Fruit fly (Drosophila melanogaster): ENCODE measurements around the gene Sgs3.
A peak's percentile ranks its signal among the peaks of the same experiment; 100 is the strongest.

Sgs3 gene

DNA sequence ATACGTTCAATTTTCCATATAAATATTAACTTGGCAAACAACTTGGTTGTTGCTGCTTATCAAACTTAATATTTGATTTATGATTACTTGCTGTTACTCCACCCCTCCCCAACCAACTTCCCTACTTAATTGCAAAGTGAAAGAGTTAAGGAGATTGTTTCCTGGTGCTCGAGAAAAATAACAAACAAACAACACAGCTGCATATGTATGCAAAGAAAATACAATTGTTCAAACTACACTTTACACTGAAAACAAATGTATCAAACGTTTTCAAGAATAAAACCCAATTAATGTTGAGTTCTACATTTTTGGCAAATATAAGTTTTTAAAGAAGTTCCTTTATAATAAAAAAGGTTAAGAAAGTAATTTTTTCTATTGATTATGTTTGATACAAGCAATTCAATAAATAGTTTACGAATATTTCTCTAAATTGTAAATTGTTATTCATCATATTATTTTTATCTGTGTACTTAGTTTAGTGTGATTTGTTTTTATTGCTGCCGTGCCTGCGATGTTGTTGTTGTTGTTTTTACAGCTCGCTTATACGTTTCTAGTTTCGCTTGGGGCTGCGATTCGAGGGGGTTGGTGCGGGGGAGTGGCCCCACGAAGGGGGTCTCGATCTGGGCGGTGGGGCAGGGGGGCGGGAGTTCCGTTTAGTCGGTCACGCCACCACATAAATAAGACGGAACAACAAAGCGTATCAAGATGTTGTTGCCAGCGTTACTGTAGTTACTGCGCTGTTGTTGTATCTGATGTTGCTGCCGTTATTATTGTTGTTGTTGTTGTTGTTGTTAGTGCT, 43.8 kb downstream of the Sgs3 start (continued):
- TF ChIP-seq CG4424 (GFP tag; optimal IDR thresholded peaks at IDR 0.05) (peak; percentile 71), mld (GFP tag; IDR thresholded peaks at IDR 0.05; ENCODE audit: partially characterized antibody) (no peak), ci (GFP tag; IDR thresholded peaks at IDR 0.05) (peak; percentile 29; the same call in 2 of the 3 replicates), crc (GFP tag; optimal IDR thresholded peaks at IDR 0.05) (no peak), CG16863 (GFP tag; optimal IDR thresholded peaks at IDR 0.05) (peak; percentile 39), jing (GFP tag; optimal IDR thresholded peaks at IDR 0.05) (no peak), CG13287 (GFP tag; IDR thresholded peaks at IDR 0.05; ENCODE audit: partially characterized antibody) (peak; percentile 26; the same call in 1 of the 2 replicates), schlank (tag; optimal IDR thresholded peaks at IDR 0.05) (no peak), klu (GFP tag; IDR thresholded peaks at IDR 0.05) (peak; percentile 36; the same call in 1 of the 2 replicates), pan (optimal IDR thresholded peaks at IDR 0.05) (no peak), pan (GFP tag; optimal IDR thresholded peaks at IDR 0.05 in 1 of 2, IDR thresholded peaks at IDR 0.05 in 1 of 2) (peak in 1 of 2 experiments; percentile 58), Nf-YC (tag; optimal IDR thresholded peaks at IDR 0.05) (peak; percentile 50), en (GFP tag; optimal IDR thresholded peaks at IDR 0.05) (peak; percentile 24), CG15269 (tag; optimal IDR thresholded peaks at IDR 0.05) (peak; percentile 82), lbe (GFP tag; optimal IDR thresholded peaks at IDR 0.05) (no peak), grau (tag; optimal IDR thresholded peaks at IDR 0.05) (peak; percentile 88), Adf1 (GFP tag; IDR thresholded peaks at IDR 0.05) (no peak; the same call in 1 of the 2 replicates), CG10147 (GFP tag; optimal IDR thresholded peaks at IDR 0.05) (peak; percentile 84), Taf1 (GFP tag; IDR thresholded peaks at IDR 0.05) (no peak), p53 (GFP tag; optimal IDR thresholded peaks at IDR 0.05) (no peak), pb (GFP tag; optimal IDR thresholded peaks at IDR 0.05) (no peak), CG13894 (tag; optimal IDR thresholded peaks at IDR 0.05) (peak; percentile 59), Doc3 (GFP tag; IDR thresholded peaks at IDR 0.05; ENCODE audit: partially characterized antibody) (no peak), crp (GFP tag; optimal IDR thresholded peaks at IDR 0.05) (peak in 1 of 2 experiments; percentile 0), sna (GFP tag; IDR thresholded peaks at IDR 0.05; ENCODE audit: partially characterized antibody) (no peak), vnd (GFP tag; IDR thresholded peaks at IDR 0.05; ENCODE audit: partially characterized antibody) (no peak), CG31224 (GFP tag; IDR thresholded peaks at IDR 0.05) (0 out of 2 replicates have a peak, but pooled peaks have one; percentile 34), Oli (tag; optimal IDR thresholded peaks at IDR 0.05) (peak; percentile 77), NFAT (GFP tag; IDR thresholded peaks at IDR 0.05) (no peak), CG17802 (tag; optimal IDR thresholded peaks at IDR 0.05) (no peak), CG3995 (GFP tag; optimal IDR thresholded peaks at IDR 0.05) (no peak), CG12155 (GFP tag; optimal IDR thresholded peaks at IDR 0.05) (peak; percentile 53), bab2 (GFP tag; optimal IDR thresholded peaks at IDR 0.05) (peak; percentile 62), CG18262 (tag; optimal IDR thresholded peaks at IDR 0.05) (peak; percentile 89)

- TF ChIP-seq Xrp1 (GFP tag; IDR thresholded peaks at IDR 0.05) (no peak), ERR (GFP tag; optimal IDR thresholded peaks at IDR 0.05) (no peak), CG12155 (GFP tag; optimal IDR thresholded peaks at IDR 0.05) (peak; percentile 23), CG8765 (GFP tag; IDR thresholded peaks at IDR 0.05) (no peak), CG17328 (GFP tag; IDR thresholded peaks at IDR 0.05) (no peak), Gsc (GFP tag; IDR thresholded peaks at IDR 0.05) (no peak), Hsf (GFP tag; optimal IDR thresholded peaks at IDR 0.05) (no peak), Scr (GFP tag; IDR thresholded peaks at IDR 0.05; ENCODE audit: partially characterized antibody) (no peak), al (GFP tag; IDR thresholded peaks at IDR 0.05) (0 out of 2 replicates have a peak, but pooled peaks have one; percentile 3), CG12942 (GFP tag; optimal IDR thresholded peaks at IDR 0.05) (no peak), CG4424 (GFP tag; optimal IDR thresholded peaks at IDR 0.05) (no peak), oc (tag; optimal IDR thresholded peaks at IDR 0.05) (no peak), cwo (GFP tag; optimal IDR thresholded peaks at IDR 0.05) (peak; percentile 27), CG31441 (GFP tag; IDR thresholded peaks at IDR 0.05) (peak; percentile 31; the same call in 1 of the 2 replicates), grau (tag; optimal IDR thresholded peaks at IDR 0.05) (peak; percentile 61), CG12769 (tag; optimal IDR thresholded peaks at IDR 0.05) (no peak), CG7928 (GFP tag; optimal IDR thresholded peaks at IDR 0.05) (no peak), Max (GFP tag; optimal IDR thresholded peaks at IDR 0.05) (no peak), Xbp1 (GFP tag; optimal IDR thresholded peaks at IDR 0.05) (peak; percentile 0), CTCF (GFP tag; optimal IDR thresholded peaks at IDR 0.05) (no peak)
These were observed 44.6 kb downstream of the Sgs3 start for dm6 chr3L:11556637-11557036.

Measured in whole organism, embryonic.